Worm (Caenorhabditis elegans) whole organism, L1 larva: Measurements from ENCODE around the gene ZC477.7.

ENCODE experiments used
- lin-39 ChIP-seq: fragments of 150-350 bp; optimal IDR thresholded peaks from 2 replicates; lab custom pipeline; 2014; ENCODE audit warnings: missing biosample characterization, missing genetic modification reagents, missing genetic modification characterization
- nhr-28 ChIP-seq: fragments of 150-350 bp; optimal IDR thresholded peaks from 2 replicates; lab custom pipeline; 2014; ENCODE audit warnings: missing biosample characterization, missing genetic modification characterization
- nhr-77 ChIP-seq: fragments of 150-350 bp; optimal IDR thresholded peaks from 2 replicates; lab custom pipeline; 2014; ENCODE audit warnings: missing biosample characterization, missing genetic modification characterization
- pag-3 ChIP-seq: sonication (generic microtip); optimal IDR thresholded peaks from 2 replicates; lab custom pipeline; 2017; ENCODE audit warnings: missing genetic modification characterization, mild to moderate bottlenecking, missing compliant biosample characterization, antibody characterized with exemption, borderline replicate concordance; ENCODE audit not compliant: insufficient read depth

DNA sequence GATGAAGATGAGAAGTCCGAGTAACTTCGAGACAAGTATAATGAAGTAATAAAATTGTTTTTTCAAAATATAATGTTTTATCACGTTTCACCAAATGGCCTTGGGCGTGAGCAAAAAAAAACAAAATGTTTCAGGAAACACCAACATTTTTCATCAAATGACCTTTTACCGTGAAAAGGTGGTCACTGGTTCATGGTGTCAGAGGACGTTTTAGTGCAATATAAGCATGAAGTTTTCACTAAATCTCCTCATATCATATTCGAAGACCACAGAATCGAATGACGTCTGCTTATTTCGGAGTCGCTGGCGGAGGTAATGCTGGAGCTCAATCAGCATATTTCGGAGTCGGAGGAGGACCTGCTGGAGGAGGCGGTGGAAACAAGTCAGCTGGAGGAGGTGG is at the start of gene ZC477.7, which contains the start of gene ssq-3:
- TF ChIP-seq pag-3 (tag; lab: Kevin White, UChicago) (no peak), nhr-28 (no peak), nhr-77 (tag; lab: Kevin White, UChicago) (no peak), lin-39 (tag; lab: Kevin White, UChicago) (no peak)
